Worm (Caenorhabditis elegans) whole organism, L2 larva: ENCODE results near the gene stdh-3.

Source experiments
- ama-1 ChIP-seq: fragments of 150-350 bp; optimal IDR thresholded peaks from 2 replicates; lab custom pipeline; 2018; ENCODE audit warnings: inconsistent platforms
- egl-27 ChIP-seq: sonication (generic microtip); optimal IDR thresholded peaks from 3 replicates; lab custom pipeline; 2017; ENCODE audit warnings: missing biosample characterization, missing genetic modification reagents, missing genetic modification characterization
- unc-62 ChIP-seq: fragments of 150-350 bp; optimal IDR thresholded peaks from 2 replicates; lab custom pipeline; 2014; ENCODE audit warnings: missing biosample characterization, missing genetic modification reagents, missing genetic modification characterization

ce11 chrV:13891489-13891888 is 12.9 kb upstream of the stdh-3 start:
- TF ChIP-seq egl-27 (tag; lab: Kevin White, UChicago) (no peak), unc-62 (GFP tag; lab: Kevin White, UChicago) (no peak), ama-1 (no peak)
